Worm (Caenorhabditis elegans): ENCODE measurements around the gene srbc-6.

- TF ChIP-seq dpl-1 (GFP tag; optimal IDR thresholded peaks at IDR 0.05), result no peak
- no peak for TF ChIP-seq set-16 (GFP tag; IDR thresholded peaks at IDR 0.05)
- no peak for TF ChIP-seq snpc-4 (tag; optimal IDR thresholded peaks at IDR 0.05)
- no peak for TF ChIP-seq pqm-1 (tag; optimal IDR thresholded peaks at IDR 0.05)
- TF ChIP-seq mxl-3 (GFP tag; optimal IDR thresholded peaks at IDR 0.05), result no peak
- no peak for TF ChIP-seq daf-12 (tag; optimal IDR thresholded peaks at IDR 0.05)
- TF ChIP-seq ztf-11 (tag; optimal IDR thresholded peaks at IDR 0.05), result no peak
- TF ChIP-seq D1046.2 (GFP tag; IDR thresholded peaks at IDR 0.05), result no peak
- TF ChIP-seq mep-1 (tag; optimal IDR thresholded peaks at IDR 0.05), result no peak
- no peak for TF ChIP-seq egl-27 (tag; optimal IDR thresholded peaks at IDR 0.05)
- no peak for TF ChIP-seq ces-1 (GFP tag; optimal IDR thresholded peaks at IDR 0.05)
- no peak for TF ChIP-seq unc-62 (GFP tag; optimal IDR thresholded peaks at IDR 0.05 in 1 of 2)
- no peak for TF ChIP-seq unc-62 (tag; optimal IDR thresholded peaks at IDR 0.05)
Measured at ce11 chrV:3166260-3166659, 3.7 kb upstream of the srbc-6 start, which contains the start of gene C36C5.4.
